Worm (Caenorhabditis elegans) whole organism, L4/young adult: ENCODE data around the gene F37C4.6.

Experiments used
- W03F9.2 ChIP-seq: fragments of 150-350 bp; optimal IDR thresholded peaks from 2 replicates; lab custom pipeline; 2014; ENCODE audit warnings: missing biosample characterization, missing genetic modification characterization
- dao-5 ChIP-seq: sonication (generic microtip); optimal IDR thresholded peaks from 2 replicates; lab custom pipeline; 2016; ENCODE audit warnings: missing genotype, missing genetic modification characterization, moderate library complexity, missing compliant biosample characterization
- him-1 ChIP-seq: sonication (generic microtip); optimal IDR thresholded peaks from 2 replicates; lab custom pipeline; 2016; ENCODE audit warnings: missing genotype, missing genetic modification reagents, missing genetic modification characterization, missing compliant biosample characterization

The F37C4.6 gene

DNA sequence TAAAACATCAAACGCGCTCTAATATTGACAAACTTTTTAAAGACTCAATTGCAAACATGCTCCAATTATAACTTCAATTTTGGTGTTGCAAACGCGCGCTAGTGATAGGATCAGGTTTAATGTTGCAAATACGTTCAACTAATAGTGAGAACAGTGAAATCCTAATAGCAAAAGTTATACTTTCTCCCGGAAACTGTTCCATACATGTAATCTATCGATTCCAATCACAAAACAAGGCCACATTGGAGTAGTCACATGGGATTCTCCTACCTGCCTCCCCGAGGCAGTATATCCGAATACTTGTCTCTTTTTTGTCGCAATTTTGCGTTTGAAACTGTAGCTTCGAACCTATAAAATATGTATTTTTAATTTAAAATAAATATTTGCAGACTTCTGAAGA, 8.3 kb downstream of the F37C4.6 start:
- TF ChIP-seq him-1 (tag; lab: Kevin White, UChicago): no peak
- no peak for TF ChIP-seq dao-5 (tag; lab: Kevin White, UChicago)
- no peak for TF ChIP-seq W03F9.2 (tag; lab: Kevin White, UChicago)

DNA sequence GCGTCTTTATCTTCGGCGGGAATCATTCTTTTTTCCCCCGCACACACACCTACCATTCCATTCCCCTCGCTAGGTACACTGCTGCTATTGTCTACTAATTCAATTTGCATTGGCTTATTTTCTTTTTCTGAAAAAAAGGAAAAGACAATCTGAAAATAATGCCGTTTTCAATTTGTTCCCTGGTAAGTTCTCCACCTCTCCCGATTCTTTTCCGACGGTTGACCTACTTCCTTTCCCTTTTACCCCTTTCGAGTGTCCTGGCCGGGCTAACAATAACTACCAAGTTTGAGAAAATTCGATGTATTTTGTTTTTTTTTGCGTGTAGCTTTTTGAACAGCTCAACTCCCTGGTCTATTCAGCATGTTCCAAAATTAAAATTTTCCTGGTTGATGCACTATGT, 10.9 kb downstream of the F37C4.6 start, which contains the start of gene F37C4.4:
Gene F37C4.4 (plus strand): TSS at position 58 of the 400 bp plus-strand sequence.
- TF ChIP-seq W03F9.2 (tag; lab: Kevin White, UChicago) (no peak), him-1 (tag; lab: Kevin White, UChicago) (no peak), dao-5 (tag; lab: Kevin White, UChicago) (no peak)

DNA sequence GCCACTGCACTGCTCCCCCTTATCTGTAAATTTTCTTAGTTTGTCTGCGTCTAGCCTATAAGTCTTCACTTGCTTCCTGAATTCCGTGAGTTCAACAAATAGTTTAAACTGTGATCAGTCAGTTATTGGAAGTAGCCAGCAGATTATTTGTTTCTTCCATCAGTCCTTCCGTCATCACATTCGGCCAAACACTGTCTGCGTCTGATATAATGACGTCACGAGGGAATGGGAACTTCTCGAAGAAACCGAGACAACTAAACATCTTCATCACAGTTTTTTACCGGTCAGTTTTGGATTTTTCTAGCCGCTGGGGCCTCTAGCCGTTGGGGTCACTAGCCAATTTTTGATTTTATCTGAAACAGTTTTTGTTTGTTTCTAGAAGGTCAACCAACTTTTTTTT, 12.1 kb downstream of the F37C4.6 start:
- TF ChIP-seq him-1 (tag; lab: Kevin White, UChicago) (no peak), dao-5 (tag; lab: Kevin White, UChicago) (no peak), W03F9.2 (tag; lab: Kevin White, UChicago) (no peak)

DNA sequence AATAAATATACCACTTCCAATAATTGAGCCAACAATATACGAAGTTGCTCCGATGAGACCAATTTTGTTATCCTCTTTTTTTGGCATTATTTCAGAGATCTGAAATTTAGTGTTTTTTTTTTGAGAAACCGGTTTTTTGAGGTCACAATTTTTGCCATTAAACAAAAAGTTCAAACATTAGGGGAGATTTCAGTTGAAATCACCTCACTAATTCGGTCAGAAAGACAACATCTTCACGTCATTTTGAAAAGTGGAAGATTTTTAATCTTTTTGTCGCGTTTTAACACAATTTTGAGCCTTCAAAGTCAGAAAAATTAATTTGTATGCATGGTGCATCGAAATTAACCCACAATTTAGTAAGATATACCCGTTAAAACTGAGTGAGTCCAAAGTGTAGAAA, 13.2 kb downstream of the F37C4.6 start, which contains the start of gene aat-8:
Gene aat-8 (minus strand): TSS at position 101 of the 400 bp plus-strand sequence.
- no peak for TF ChIP-seq W03F9.2 (tag; lab: Kevin White, UChicago)
- TF ChIP-seq him-1 (tag; lab: Kevin White, UChicago): no peak
- TF ChIP-seq dao-5 (tag; lab: Kevin White, UChicago): no peak

DNA sequence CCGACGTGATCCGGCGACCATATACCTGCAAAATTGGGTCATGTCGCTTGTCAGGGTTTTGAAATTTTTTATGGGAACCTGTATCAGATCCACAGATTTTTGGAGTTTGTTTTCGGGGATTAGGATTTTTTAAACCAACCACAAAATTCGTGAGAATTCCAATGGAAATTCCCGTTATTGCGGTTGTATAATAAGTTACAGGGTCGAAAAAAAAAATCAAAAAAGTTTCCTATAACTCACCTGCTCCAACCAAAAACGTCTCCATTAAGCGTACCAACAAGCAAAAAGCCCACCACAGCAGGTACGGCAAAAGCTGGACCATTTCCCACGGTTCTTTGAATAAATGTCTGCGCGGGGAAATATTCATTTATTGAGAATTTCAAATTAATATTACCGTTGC, 15.2 kb downstream of the F37C4.6 start:
- TF ChIP-seq dao-5 (tag; lab: Kevin White, UChicago): no peak
- TF ChIP-seq him-1 (tag; lab: Kevin White, UChicago): no peak
- no peak for TF ChIP-seq W03F9.2 (tag; lab: Kevin White, UChicago)

DNA sequence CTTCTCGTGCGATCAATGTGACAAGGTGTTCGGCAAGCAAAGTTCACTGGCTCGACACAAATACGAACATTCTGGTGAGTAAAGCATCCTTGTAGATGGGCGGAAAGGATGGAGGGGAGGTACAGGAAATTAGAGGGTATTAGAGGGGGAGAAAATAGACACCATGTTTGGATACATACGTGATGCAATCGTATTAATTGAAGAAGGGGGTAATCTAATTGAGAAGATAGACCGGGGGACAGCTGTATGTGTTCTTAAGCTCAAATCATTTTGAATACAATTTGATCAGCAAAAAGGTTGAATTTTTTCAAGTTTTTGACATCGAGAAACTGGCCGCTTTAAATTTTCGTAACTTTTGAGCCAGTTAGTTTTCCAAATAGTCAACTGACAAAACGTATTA, 17.7 kb downstream of the F37C4.6 start:
- no peak for TF ChIP-seq dao-5 (tag; lab: Kevin White, UChicago)
- no peak for TF ChIP-seq him-1 (tag; lab: Kevin White, UChicago)
- no peak for TF ChIP-seq W03F9.2 (tag; lab: Kevin White, UChicago)

DNA sequence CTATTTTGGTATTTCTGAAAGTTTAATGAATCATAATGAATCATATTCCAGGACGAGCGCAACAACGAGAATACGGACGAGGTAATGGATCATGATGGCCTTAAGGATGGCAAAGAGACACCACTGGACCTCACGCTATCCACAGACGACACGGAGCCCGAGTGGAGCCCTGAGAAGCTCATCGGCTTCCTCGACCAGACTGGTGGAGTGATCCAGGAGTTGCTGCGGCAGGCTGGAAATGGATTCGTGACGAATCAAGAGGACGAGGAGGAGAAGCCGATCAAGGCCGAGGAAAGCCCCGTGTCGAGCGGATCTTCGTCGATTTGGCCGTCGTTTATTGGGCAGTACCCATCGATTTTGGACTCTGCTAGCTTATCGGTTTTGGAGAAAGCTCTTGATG, 18.6 kb downstream of the F37C4.6 start:
- TF ChIP-seq dao-5 (tag; lab: Kevin White, UChicago) (no peak), W03F9.2 (tag; lab: Kevin White, UChicago) (no peak), him-1 (tag; lab: Kevin White, UChicago) (no peak)

DNA sequence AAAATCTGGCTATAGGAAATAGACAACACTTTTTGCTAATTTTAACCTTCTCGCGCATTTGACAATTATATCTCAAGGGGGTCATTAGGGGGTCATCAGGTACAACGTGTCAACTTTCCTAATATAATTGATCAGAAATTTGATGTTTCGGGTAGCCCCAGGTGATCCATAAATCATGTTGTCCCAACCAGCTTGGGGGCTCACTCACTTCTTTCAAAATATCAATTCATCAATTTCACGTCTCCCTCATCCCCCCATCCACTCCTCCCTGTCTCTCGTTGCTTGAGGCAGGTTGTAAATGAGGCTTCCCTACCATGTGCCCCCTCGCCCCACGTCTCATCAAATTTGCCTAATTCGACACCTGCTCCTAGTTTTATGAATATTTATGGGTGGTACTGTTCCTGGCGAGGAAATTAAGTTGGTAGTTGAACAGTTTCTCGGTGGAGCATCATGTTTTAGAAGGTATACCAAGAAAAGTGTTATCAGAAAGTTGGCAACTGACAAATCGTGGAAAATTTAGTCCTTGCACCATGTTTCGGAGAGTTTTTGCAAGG, 20.1 kb downstream of the F37C4.6 start:
- no peak for TF ChIP-seq dao-5 (tag; lab: Kevin White, UChicago)
- TF ChIP-seq W03F9.2 (tag; lab: Kevin White, UChicago): no peak
- TF ChIP-seq him-1 (tag; lab: Kevin White, UChicago): no peak

DNA sequence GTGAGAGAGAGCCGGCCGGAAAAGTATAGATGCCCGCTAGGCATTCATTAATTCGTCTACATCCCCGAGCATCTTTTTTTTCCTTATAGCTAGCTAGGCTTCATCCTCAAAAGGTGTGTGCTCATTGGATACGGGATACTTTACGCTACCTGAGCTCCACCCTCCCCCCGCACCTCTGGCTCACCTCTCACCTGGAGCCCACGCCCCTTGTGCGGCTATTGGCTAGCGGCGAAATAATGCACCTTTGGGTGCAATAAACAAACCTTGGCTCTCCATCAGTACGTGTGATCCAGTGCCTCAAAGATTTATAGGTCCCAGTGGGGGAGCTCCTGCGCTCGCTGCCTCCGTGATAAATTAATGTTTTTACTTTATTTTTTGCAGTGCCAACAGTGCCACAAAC, 21.9 kb downstream of the F37C4.6 start:
- TF ChIP-seq W03F9.2 (tag; lab: Kevin White, UChicago) (no peak), him-1 (tag; lab: Kevin White, UChicago) (no peak), dao-5 (tag; lab: Kevin White, UChicago) (no peak)

DNA sequence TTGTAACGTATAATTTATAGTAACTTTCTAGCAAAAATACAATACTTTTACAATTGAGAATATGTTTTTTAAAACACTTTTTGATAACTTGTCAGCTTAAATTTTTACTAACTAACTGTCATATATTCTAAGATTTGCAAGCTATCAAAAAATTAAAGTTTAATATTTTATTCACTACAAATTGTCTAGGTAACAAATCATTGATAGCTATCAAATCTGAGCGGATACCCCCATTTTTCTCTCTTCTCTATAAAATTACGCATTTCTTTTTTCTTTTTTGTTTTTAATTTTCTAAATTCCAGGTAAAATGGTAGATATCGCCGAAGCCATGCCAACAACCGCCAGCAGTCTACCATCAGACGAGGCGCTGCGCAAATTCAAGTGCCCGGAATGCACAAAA, 22.6 kb downstream of the F37C4.6 start, which contains the start of gene zag-1:
Gene zag-1 (plus strand): TSS at position 301 of the 400 bp plus-strand sequence.
- TF ChIP-seq dao-5 (tag; lab: Kevin White, UChicago) (no peak), him-1 (tag; lab: Kevin White, UChicago) (no peak), W03F9.2 (tag; lab: Kevin White, UChicago) (no peak)

DNA sequence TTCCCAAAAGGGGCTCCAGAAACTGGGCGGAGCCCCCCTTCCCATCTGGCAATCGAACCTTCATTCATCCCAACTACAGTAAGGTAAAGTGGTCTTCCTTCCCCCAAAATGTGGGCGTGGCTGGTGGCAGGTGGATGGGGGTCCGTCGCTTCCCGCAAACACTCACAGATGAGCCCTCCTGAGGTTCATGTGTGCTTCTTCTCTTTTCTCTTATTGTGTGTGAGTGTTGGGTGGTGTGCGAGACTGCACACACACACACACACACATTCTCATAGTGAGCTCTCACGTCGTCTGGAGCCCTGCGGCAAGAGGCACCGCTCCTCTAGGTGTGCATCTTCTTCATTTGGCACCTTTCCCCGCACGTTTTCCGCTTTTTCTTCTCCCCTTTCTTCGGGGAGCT, 23.5 kb downstream of the F37C4.6 start:
- TF ChIP-seq him-1 (tag; lab: Kevin White, UChicago): no peak
- TF ChIP-seq dao-5 (tag; lab: Kevin White, UChicago): no peak
- TF ChIP-seq W03F9.2 (tag; lab: Kevin White, UChicago): no peak

DNA sequence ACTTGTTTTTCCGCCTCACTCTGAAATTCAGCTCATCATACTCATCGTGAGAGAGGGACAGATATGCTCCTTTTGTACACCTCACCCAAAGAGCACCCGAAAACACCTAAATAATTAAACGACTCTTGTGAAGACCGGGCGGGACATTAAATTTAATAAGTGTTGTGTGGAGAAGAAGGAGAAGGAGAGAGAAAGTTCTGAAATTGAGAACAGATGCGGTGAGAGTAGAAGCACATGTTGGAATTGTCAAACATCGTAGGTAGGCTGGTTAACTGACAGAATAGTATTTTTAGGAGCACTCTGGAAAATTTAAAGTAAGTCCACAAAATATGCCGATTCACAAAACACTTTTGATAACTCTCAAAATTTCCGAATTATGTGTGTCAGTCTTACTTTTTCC, 24.6 kb downstream of the F37C4.6 start:
- TF ChIP-seq dao-5 (tag; lab: Kevin White, UChicago): no peak
- no peak for TF ChIP-seq him-1 (tag; lab: Kevin White, UChicago)

DNA sequence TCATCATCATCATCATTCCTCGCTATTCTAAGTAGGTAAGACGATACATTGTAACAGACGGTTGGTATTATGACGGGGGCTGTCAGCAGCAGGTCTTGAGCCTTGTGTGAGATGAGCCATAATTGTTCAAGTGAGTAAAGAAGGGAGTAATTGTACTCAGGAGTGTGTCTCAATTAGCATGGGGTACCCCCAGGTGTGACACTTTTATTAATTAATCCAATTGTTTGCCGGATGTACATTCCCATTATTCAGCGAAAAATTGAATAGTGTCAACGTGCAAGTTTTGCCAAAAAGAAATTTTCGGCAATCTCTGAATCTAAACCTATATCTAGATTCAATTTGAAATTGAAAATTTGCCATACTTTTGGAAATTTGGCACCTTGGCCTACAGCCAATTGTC, 29.1 kb downstream of the F37C4.6 start:
- no peak for TF ChIP-seq him-1 (tag; lab: Kevin White, UChicago)

DNA sequence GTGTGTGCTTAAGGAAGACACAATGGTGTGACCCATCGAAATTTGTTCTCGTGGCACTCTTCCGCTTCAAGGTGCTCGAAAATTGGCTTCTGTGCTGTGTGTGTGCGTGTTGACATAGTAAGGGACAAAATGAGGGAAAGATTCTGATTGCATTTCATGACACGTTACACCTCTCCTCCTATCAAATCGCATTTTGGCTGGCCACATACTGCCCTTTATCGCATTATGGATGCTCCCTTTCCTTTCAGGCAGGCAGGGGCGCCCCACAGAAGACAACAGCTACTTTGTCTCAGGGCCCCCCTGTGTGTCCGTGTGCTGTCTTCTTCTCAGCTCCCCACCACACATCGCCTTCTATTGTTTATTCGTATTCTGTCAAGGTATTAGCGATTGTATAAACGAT, 30.6 kb downstream of the F37C4.6 start:
- TF ChIP-seq him-1 (tag; lab: Kevin White, UChicago) (no peak), dao-5 (tag; lab: Kevin White, UChicago) (no peak), W03F9.2 (tag; lab: Kevin White, UChicago) (no peak)
